Fruit fly (Drosophila melanogaster): ENCODE results near the gene CG42537.
A peak's percentile ranks its signal among the peaks of the same experiment; 100 is the strongest.

Gene CG42537

DNA sequence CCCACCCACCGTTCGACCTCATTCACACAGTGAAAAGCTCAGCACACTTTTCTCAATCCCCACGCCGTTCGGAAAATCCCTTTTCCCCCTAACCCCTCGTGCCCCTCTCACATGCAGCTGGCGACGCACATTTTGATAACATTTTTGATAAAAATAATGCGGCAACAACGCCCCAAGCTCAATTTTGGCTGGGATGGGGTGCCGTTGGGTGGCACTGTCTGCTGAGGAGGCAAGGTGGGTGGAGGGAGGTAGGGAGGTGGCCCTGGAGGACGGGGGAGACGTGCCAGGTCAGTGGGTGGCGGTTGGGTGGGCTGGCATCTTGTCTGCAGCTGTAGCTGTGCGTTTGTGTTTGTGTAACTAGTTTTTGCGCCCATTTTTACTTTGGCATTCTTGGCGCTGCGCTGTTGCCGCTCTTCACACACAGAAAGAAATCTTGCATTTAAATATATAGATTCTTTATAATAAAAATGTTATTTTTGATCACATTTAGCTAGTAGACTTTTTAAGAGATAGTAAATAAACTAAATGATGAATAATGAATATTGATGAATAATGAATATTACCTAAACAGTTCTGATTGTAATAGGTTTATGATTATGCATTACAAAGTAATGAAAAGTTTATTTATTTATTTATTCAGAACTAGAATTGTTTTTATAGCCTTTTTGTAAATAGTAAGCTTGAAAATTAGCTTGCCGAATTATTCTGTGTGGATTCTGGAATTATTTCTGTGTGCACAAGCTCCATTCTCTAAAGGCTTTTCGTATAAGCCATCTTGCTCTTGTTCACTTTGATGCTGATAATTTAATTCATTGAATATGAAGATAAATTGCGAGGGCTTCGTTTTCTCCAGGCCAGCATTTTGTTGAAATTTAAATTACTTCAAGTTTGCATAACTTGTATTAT, 37.1 kb downstream of the CG42537 start (continued):
- TF ChIP-seq hkb (optimal IDR thresholded peaks at IDR 0.05) = no peak
- TF ChIP-seq hkb (GFP tag; IDR thresholded peaks at IDR 0.05) = no peak
- TF ChIP-seq ssp (GFP tag; IDR thresholded peaks at IDR 0.05) = 0 out of 2 replicates have a peak, but pooled peaks have one; percentile 13
- TF ChIP-seq abd-A (tag; optimal IDR thresholded peaks at IDR 0.05) = peak; percentile 100
- no peak for TF ChIP-seq CG8765 (GFP tag; IDR thresholded peaks at IDR 0.05)
- TF ChIP-seq CG11695 (GFP tag; IDR thresholded peaks at IDR 0.05) = 0 out of 3 replicates have a peak, but pooled peaks have one; percentile 40
- TF ChIP-seq B-H1 (GFP tag; IDR thresholded peaks at IDR 0.05) = no peak
- TF ChIP-seq CG18599 (GFP tag; optimal IDR thresholded peaks at IDR 0.05) = peak; percentile 28
- TF ChIP-seq tio (GFP tag; optimal IDR thresholded peaks at IDR 0.05) = peak; percentile 26
- no peak for TF ChIP-seq gce (GFP tag; IDR thresholded peaks at IDR 0.05)
- no peak for TF ChIP-seq ken (GFP tag; IDR thresholded peaks at IDR 0.05)
- TF ChIP-seq Fer1 (GFP tag; optimal IDR thresholded peaks at IDR 0.05) = peak; percentile 9
- peak; percentile 34; the same call in 1 of the 2 replicates for TF ChIP-seq Bgb (GFP tag; IDR thresholded peaks at IDR 0.05; ENCODE audit: partially characterized antibody)
- TF ChIP-seq CG12769 (tag; optimal IDR thresholded peaks at IDR 0.05) = peak; percentile 90
- no peak for TF ChIP-seq CG9609 (GFP tag; optimal IDR thresholded peaks at IDR 0.05)
- TF ChIP-seq slou (GFP tag; optimal IDR thresholded peaks at IDR 0.05) = peak; percentile 27
- peak; percentile 34 for TF ChIP-seq Xbp1 (GFP tag; optimal IDR thresholded peaks at IDR 0.05)
- peak; percentile 71 for TF ChIP-seq CG10543 (GFP tag; optimal IDR thresholded peaks at IDR 0.05)
- TF ChIP-seq Hmr (GFP tag; optimal IDR thresholded peaks at IDR 0.05) = peak; percentile 36
- peak; percentile 7 for TF ChIP-seq CG2120 (GFP tag; optimal IDR thresholded peaks at IDR 0.05)
- peak; percentile 48 for TF ChIP-seq CG17359 (tag; optimal IDR thresholded peaks at IDR 0.05)
- TF ChIP-seq Nf-YA (GFP tag; IDR thresholded peaks at IDR 0.05) = no peak
- no peak for TF ChIP-seq CG14860 (GFP tag; IDR thresholded peaks at IDR 0.05; ENCODE audit: partially characterized antibody)
- TF ChIP-seq CG3281 (GFP tag; optimal IDR thresholded peaks at IDR 0.05) = peak; percentile 54
- TF ChIP-seq dysf (GFP tag; IDR thresholded peaks at IDR 0.05) = peak; percentile 28; the same call in 1 of the 3 replicates
- TF ChIP-seq fd64A (GFP tag; optimal IDR thresholded peaks at IDR 0.05) = no peak
- TF ChIP-seq CG10321 (GFP tag; IDR thresholded peaks at IDR 0.05) = no peak
- no peak for TF ChIP-seq jumu (GFP tag; optimal IDR thresholded peaks at IDR 0.05)
- peak; percentile 18 for TF ChIP-seq D19A (tag; optimal IDR thresholded peaks at IDR 0.05)
- TF ChIP-seq CG7928 (GFP tag; optimal IDR thresholded peaks at IDR 0.05) = no peak
- peak; percentile 47 for TF ChIP-seq CoRest (tag; optimal IDR thresholded peaks at IDR 0.05)
- TF ChIP-seq Hr3 (GFP tag; optimal IDR thresholded peaks at IDR 0.05) = peak; percentile 19

DNA sequence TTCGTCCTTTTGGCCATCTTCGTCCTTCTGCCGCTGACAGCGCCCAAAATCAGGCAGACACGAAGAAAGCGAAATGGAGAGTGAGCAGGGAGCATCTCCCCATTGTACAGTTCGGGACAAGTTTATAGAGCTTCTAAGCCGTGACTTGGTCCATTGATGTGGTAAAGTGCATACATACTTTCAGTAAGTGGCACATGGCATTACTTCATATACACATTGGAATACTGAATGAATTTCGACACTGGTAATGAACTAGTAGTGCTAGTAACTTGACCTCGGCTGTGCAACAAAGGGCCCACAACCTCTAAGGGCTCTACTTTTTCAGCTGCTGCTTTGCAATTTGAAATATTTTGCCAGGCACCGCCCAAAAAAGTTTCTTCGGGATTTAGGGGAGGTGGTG, 38.6 kb downstream of the CG42537 start:
- TF ChIP-seq hth (optimal IDR thresholded peaks at IDR 0.05) = no peak
- peak; percentile 51; the same call in 2 of the 3 replicates for TF ChIP-seq croc (GFP tag; conservative IDR thresholded peaks at IDR 0.05)
- TF ChIP-seq wdn (GFP tag; IDR thresholded peaks at IDR 0.05) = peak; percentile 80
- peak; percentile 26 for TF ChIP-seq CG3838 (GFP tag; optimal IDR thresholded peaks at IDR 0.05)
- peak; percentile 88 for TF ChIP-seq Mrtf (GFP tag; IDR thresholded peaks at IDR 0.05)
- TF ChIP-seq chinmo (GFP tag; IDR thresholded peaks at IDR 0.05; ENCODE audit: partially characterized antibody) = no peak
- TF ChIP-seq CG12769 (tag; optimal IDR thresholded peaks at IDR 0.05) = peak; percentile 95
- TF ChIP-seq Jarid2 (GFP tag; optimal IDR thresholded peaks at IDR 0.05) = peak; percentile 1
- no peak for TF ChIP-seq CkIIα-i1 (GFP tag; IDR thresholded peaks at IDR 0.05)
- TF ChIP-seq fd102C (GFP tag; optimal IDR thresholded peaks at IDR 0.05) = no peak
- TF ChIP-seq CG18262 (tag; optimal IDR thresholded peaks at IDR 0.05) = peak; percentile 57
- TF ChIP-seq CG12744 (GFP tag; optimal IDR thresholded peaks at IDR 0.05) = peak; percentile 51
- TF ChIP-seq cwo (GFP tag; optimal IDR thresholded peaks at IDR 0.05) = peak; percentile 85
- peak; percentile 69 for TF ChIP-seq CG7372 (GFP tag; IDR thresholded peaks at IDR 0.05)
- peak; percentile 65 for TF ChIP-seq CG18011 (GFP tag; optimal IDR thresholded peaks at IDR 0.05)
- TF ChIP-seq CG4730 (GFP tag; IDR thresholded peaks at IDR 0.05) = peak; percentile 62; the same call in 1 of the 2 replicates
- peak; percentile 55 for TF ChIP-seq az2 (GFP tag; optimal IDR thresholded peaks at IDR 0.05)
- TF ChIP-seq CG13123 (GFP tag; optimal IDR thresholded peaks at IDR 0.05) = no peak
- TF ChIP-seq her (GFP tag; optimal IDR thresholded peaks at IDR 0.05) = peak; percentile 76
- TF ChIP-seq repo (GFP tag; optimal IDR thresholded peaks at IDR 0.05) = peak; percentile 33

Measured in whole organism, embryonic.